Fruit fly (Drosophila melanogaster) whole organism, embryonic: ENCODE results near the gene awd.
A peak's percentile ranks its signal among the peaks of the same experiment; 100 is the strongest.

Experiments used
- Aef1 ChIP-seq: fragments of 200-800 bp; sonication (Bioruptor generic); IDR thresholded peaks from 3 replicates; pipeline ENCODE4 v1.3.6; 2022; ENCODE audit warnings: missing biosample characterization, missing genetic modification characterization
- Bgb ChIP-seq: fragments of 200-800 bp; sonication (Bioruptor generic); IDR thresholded peaks from 2 replicates; pipeline ENCODE4 v1.3.6; 2022; ENCODE audit warnings: missing biosample characterization, missing genetic modification characterization; ENCODE audit not compliant: partially characterized antibody
- CG10147 ChIP-seq: fragments of 200-800 bp; sonication (Bioruptor generic); optimal IDR thresholded peaks from 2 replicates; lab custom pipeline; 2019; ENCODE audit warnings: missing biosample characterization, mild to moderate bottlenecking, missing genetic modification characterization, moderate library complexity
- CG10959 ChIP-seq: fragments of 200-800 bp; sonication (Bioruptor generic); IDR thresholded peaks from 2 replicates; pipeline ENCODE4 v1.3.6; 2022; ENCODE audit warnings: missing biosample characterization, missing genetic modification characterization
- CG10979 ChIP-seq: fragments of 200-800 bp; sonication (Bioruptor generic); optimal IDR thresholded peaks from 2 replicates; lab custom pipeline; 2018; ENCODE audit warnings: missing biosample characterization, mild to moderate bottlenecking, missing genetic modification characterization, moderate library complexity
- CG11456 ChIP-seq: fragments of 200-800 bp; sonication (Bioruptor generic); IDR thresholded peaks from 3 replicates; pipeline ENCODE4 v1.3.6; 2022; ENCODE audit warnings: missing biosample characterization, missing genetic modification characterization
- CG12391 ChIP-seq: fragments of 200-800 bp; sonication (Bioruptor generic); optimal IDR thresholded peaks from 3 replicates; lab custom pipeline; 2018; ENCODE audit warnings: missing biosample characterization, mild to moderate bottlenecking, missing genetic modification characterization, moderate library complexity
- CG12659 ChIP-seq: fragments of 200-800 bp; sonication (Bioruptor generic); optimal IDR thresholded peaks from 3 replicates; lab custom pipeline; 2017; ENCODE audit warnings: mild to moderate bottlenecking, missing biosample characterization, missing genetic modification reagents, missing genetic modification characterization
- CG15601 ChIP-seq: fragments of 200-800 bp; sonication (Bioruptor generic); optimal IDR thresholded peaks from 3 replicates; lab custom pipeline; 2019; ENCODE audit warnings: missing biosample characterization, mild to moderate bottlenecking, missing genetic modification characterization, moderate library complexity
- CG1602 ChIP-seq: fragments of 200-800 bp; sonication (Bioruptor generic); optimal IDR thresholded peaks from 3 replicates; lab custom pipeline; 2016; ENCODE audit warnings: missing biosample characterization, missing genetic modification characterization
- CG16779 ChIP-seq: fragments of 200-800 bp; sonication (Bioruptor generic); IDR thresholded peaks from 2 replicates; pipeline ENCODE4 v1.3.6; 2022; ENCODE audit warnings: missing biosample characterization, missing genetic modification characterization
- CG18011 ChIP-seq: fragments of 200-800 bp; sonication (Bioruptor generic); optimal IDR thresholded peaks from 2 replicates; lab custom pipeline; 2017; ENCODE audit warnings: missing biosample characterization, missing genetic modification characterization, mild to moderate bottlenecking, moderate library complexity, missing genotype
- CG2712 ChIP-seq: fragments of 200-800 bp; optimal IDR thresholded peaks from 3 replicates; lab custom pipeline; 2019; ENCODE audit warnings: missing biosample characterization, mild to moderate bottlenecking, missing genetic modification characterization, moderate library complexity
- CG31388 ChIP-seq: fragments of 200-800 bp; sonication (Bioruptor generic); optimal IDR thresholded peaks from 2 replicates; lab custom pipeline; 2016; ENCODE audit warnings: missing biosample characterization, missing genetic modification characterization
- CG6791 ChIP-seq: fragments of 200-800 bp; sonication (Bioruptor generic); IDR thresholded peaks from 3 replicates; pipeline ENCODE4 v1.3.6; 2022; ENCODE audit warnings: missing biosample characterization, missing genetic modification characterization; ENCODE audit not compliant: partially characterized antibody
- CG7357 ChIP-seq: fragments of 200-800 bp; sonication (Bioruptor generic); IDR thresholded peaks from 3 replicates; pipeline ENCODE4 v1.3.6; 2022; ENCODE audit warnings: missing biosample characterization, missing genetic modification characterization
- CG7556 ChIP-seq: fragments of 200-800 bp; sonication (Bioruptor generic); optimal IDR thresholded peaks from 2 replicates; lab custom pipeline; 2017; ENCODE audit warnings: missing biosample characterization, mild to moderate bottlenecking, missing genetic modification characterization
- CG7839 ChIP-seq: fragments of 200-800 bp; sonication (Bioruptor generic); optimal IDR thresholded peaks from 3 replicates; lab custom pipeline; 2018; ENCODE audit warnings: missing biosample characterization, mild to moderate bottlenecking, missing genetic modification characterization, moderate library complexity
- CG9932 ChIP-seq: fragments of 200-800 bp; sonication (Bioruptor generic); IDR thresholded peaks from 2 replicates; pipeline ENCODE4 v1.3.6; 2022; ENCODE audit warnings: missing biosample characterization, missing genetic modification characterization
- Chrac-16 ChIP-seq: fragments of 200-800 bp; sonication (Bioruptor generic); optimal IDR thresholded peaks from 3 replicates; lab custom pipeline; 2016; ENCODE audit warnings: missing biosample characterization, missing genetic modification characterization
- D19B ChIP-seq: fragments of 200-800 bp; sonication (Bioruptor generic); optimal IDR thresholded peaks from 2 replicates; lab custom pipeline; 2017; ENCODE audit warnings: missing biosample characterization, mild to moderate bottlenecking, missing genetic modification characterization
- Dad ChIP-seq: fragments of 200-800 bp; sonication (Bioruptor generic); optimal IDR thresholded peaks from 3 replicates; lab custom pipeline; 2016; ENCODE audit warnings: missing biosample characterization, missing genetic modification characterization
- Dek ChIP-seq: fragments of 200-800 bp; sonication (Bioruptor generic); optimal IDR thresholded peaks from 3 replicates; lab custom pipeline; 2019; ENCODE audit warnings: missing biosample characterization, mild to moderate bottlenecking, missing genetic modification characterization, moderate library complexity
- Doc3 ChIP-seq: fragments of 200-800 bp; sonication (Bioruptor generic); IDR thresholded peaks from 3 replicates; pipeline ENCODE4 v1.3.6; 2022; ENCODE audit warnings: missing biosample characterization, missing genetic modification characterization; ENCODE audit not compliant: partially characterized antibody
- GATAe ChIP-seq: fragments of 200-800 bp; sonication (Bioruptor generic); conservative IDR thresholded peaks from 2 replicates; pipeline ENCODE4 v1.3.6; 2022; ENCODE audit warnings: missing biosample characterization, missing genetic modification characterization
- H2.0 ChIP-seq: fragments of 200-800 bp; sonication (Bioruptor generic); IDR thresholded peaks from 2 replicates; pipeline ENCODE4 v1.3.6; 2022; ENCODE audit warnings: missing biosample characterization, missing genetic modification characterization
- HLH3B ChIP-seq: fragments of 200-800 bp; sonication (Bioruptor generic); IDR thresholded peaks from 2 replicates; pipeline ENCODE4 v1.3.6; 2022; ENCODE audit warnings: missing biosample characterization, missing genetic modification characterization
- HLH54F ChIP-seq: fragments of 200-800 bp; sonication (Bioruptor generic); optimal IDR thresholded peaks from 3 replicates; lab custom pipeline; 2016; ENCODE audit warnings: missing biosample characterization, missing genetic modification characterization
- HLHmδ ChIP-seq: fragments of 200-800 bp; sonication (Bioruptor generic); optimal IDR thresholded peaks from 2 replicates; lab custom pipeline; 2018; ENCODE audit warnings: missing biosample characterization, mild to moderate bottlenecking, missing genetic modification characterization, moderate library complexity
- Hand ChIP-seq: fragments of 200-800 bp; sonication (Bioruptor generic); optimal IDR thresholded peaks from 2 replicates; lab custom pipeline; 2017; ENCODE audit warnings: mild to moderate bottlenecking, missing biosample characterization, missing genetic modification reagents, missing genetic modification characterization
- Kr ChIP-seq: fragments of 200-800 bp; sonication (Bioruptor generic); optimal IDR thresholded peaks from 2 replicates; lab custom pipeline; 2017; ENCODE audit warnings: missing biosample characterization, mild to moderate bottlenecking, missing genetic modification characterization
- MBD-R2 ChIP-seq: fragments of 200-800 bp; sonication (Bioruptor generic); IDR thresholded peaks from 2 replicates; pipeline ENCODE4 v1.3.6; 2022; ENCODE audit warnings: missing biosample characterization, missing genetic modification characterization
- NK7.1 ChIP-seq: fragments of 200-800 bp; sonication (Bioruptor generic); optimal IDR thresholded peaks from 3 replicates; lab custom pipeline; 2016; ENCODE audit warnings: missing biosample characterization, missing genetic modification characterization
- Sox100B ChIP-seq: fragments of 200-800 bp; sonication (Bioruptor generic); optimal IDR thresholded peaks from 3 replicates; lab custom pipeline; 2018; ENCODE audit warnings: missing biosample characterization, mild to moderate bottlenecking, missing genetic modification characterization
- Spps ChIP-seq: fragments of 200-800 bp; sonication (Bioruptor generic); optimal IDR thresholded peaks from 2 replicates; lab custom pipeline; 2018; ENCODE audit warnings: missing biosample characterization, mild to moderate bottlenecking, missing genetic modification characterization
- Ssrp ChIP-seq: fragments of 200-800 bp; sonication (Bioruptor generic); optimal IDR thresholded peaks from 2 replicates; lab custom pipeline; 2018; ENCODE audit warnings: missing biosample characterization, mild to moderate bottlenecking, missing genetic modification characterization, moderate library complexity
- ato ChIP-seq: fragments of 200-800 bp; sonication (Bioruptor generic); IDR thresholded peaks from 2 replicates; pipeline ENCODE4 v1.3.6; 2022; ENCODE audit warnings: missing biosample characterization, missing genetic modification characterization; ENCODE audit not compliant: partially characterized antibody
- dmrt99B ChIP-seq: fragments of 200-800 bp; sonication (Bioruptor generic); optimal IDR thresholded peaks from 2 replicates; lab custom pipeline; 2018; ENCODE audit warnings: missing biosample characterization, mild to moderate bottlenecking, missing genetic modification characterization, moderate library complexity
- dysf ChIP-seq: fragments of 200-800 bp; sonication (Bioruptor generic); IDR thresholded peaks from 3 replicates; pipeline ENCODE4 v1.3.6; 2022; ENCODE audit warnings: missing biosample characterization, missing genetic modification characterization
- exex ChIP-seq: fragments of 200-800 bp; sonication (Bioruptor generic); optimal IDR thresholded peaks from 4 replicates; lab custom pipeline; 2018; ENCODE audit warnings: missing biosample characterization, mild to moderate bottlenecking, missing genetic modification characterization, moderate library complexity
- gcm ChIP-seq: fragments of 200-800 bp; sonication (Bioruptor generic); optimal IDR thresholded peaks from 2 replicates; lab custom pipeline; 2019; ENCODE audit warnings: missing biosample characterization, mild to moderate bottlenecking, missing genetic modification characterization, moderate library complexity
- gsb-n ChIP-seq: fragments of 200-800 bp; sonication (Bioruptor generic); optimal IDR thresholded peaks from 3 replicates; lab custom pipeline; 2018; ENCODE audit warnings: missing biosample characterization, mild to moderate bottlenecking, missing genetic modification characterization
- ken ChIP-seq: fragments of 200-800 bp; sonication (Bioruptor generic); IDR thresholded peaks from 3 replicates; pipeline ENCODE4 v1.3.6; 2022; ENCODE audit warnings: missing biosample characterization, missing genetic modification characterization
- p53 ChIP-seq: fragments of 200-800 bp; sonication (Bioruptor generic); optimal IDR thresholded peaks from 2 replicates; lab custom pipeline; 2016; ENCODE audit warnings: missing biosample characterization, missing genetic modification characterization
- pb ChIP-seq: fragments of 200-800 bp; sonication (Bioruptor generic); optimal IDR thresholded peaks from 3 replicates; lab custom pipeline; 2016; ENCODE audit warnings: missing biosample characterization, missing genetic modification characterization
- schlank ChIP-seq: fragments of 200-800 bp; sonication (Bioruptor generic); optimal IDR thresholded peaks from 2 replicates; lab custom pipeline; 2018; ENCODE audit warnings: missing biosample characterization, mild to moderate bottlenecking, missing genetic modification characterization
- sob ChIP-seq: fragments of 200-800 bp; sonication (Bioruptor generic); IDR thresholded peaks from 2 replicates; pipeline ENCODE4 v1.3.6; 2022; ENCODE audit warnings: missing biosample characterization, missing genetic modification characterization
- ssp ChIP-seq: fragments of 200-800 bp; sonication (Bioruptor generic); IDR thresholded peaks from 2 replicates; pipeline ENCODE4 v1.3.6; 2022; ENCODE audit warnings: missing biosample characterization, missing genetic modification characterization
- ttk ChIP-seq: fragments of 200-800 bp; sonication (Bioruptor generic); IDR thresholded peaks from 2 replicates; pipeline ENCODE4 v2.1.2; 2022; ENCODE audit warnings: missing biosample characterization, missing genetic modification characterization

Gene awd

DNA sequence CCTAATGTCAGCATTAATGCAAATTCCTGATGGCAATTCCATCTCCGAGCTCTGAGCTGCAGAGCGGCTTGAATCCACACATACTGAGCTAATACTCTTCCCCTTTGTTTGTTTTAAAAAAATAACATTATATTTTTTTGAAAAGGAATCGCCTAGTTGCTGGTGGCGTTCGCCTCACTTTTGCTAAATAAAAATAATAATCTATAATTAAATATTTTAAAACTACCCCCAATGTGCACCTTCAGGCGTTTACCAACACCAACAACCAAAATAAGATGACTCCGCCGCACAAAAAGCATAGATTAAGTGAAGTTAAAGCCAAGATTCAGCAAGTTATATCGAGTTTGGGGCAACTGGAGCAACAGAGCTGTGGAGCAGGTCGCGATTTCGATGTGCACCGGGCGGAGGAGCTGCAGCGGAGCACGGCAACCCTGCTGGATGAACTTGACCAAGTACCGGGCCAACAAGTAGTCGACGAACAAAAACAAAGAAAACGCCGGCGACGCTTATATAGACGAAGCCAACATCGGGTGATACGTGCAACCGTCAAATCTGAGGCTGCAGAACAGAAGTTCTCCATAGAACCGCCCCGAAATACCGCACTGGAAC is 1.7 kb downstream of the awd start, which contains the start of gene CG1896 (continued):
- TF ChIP-seq Bgb (GFP tag; lab: Robert Waterston, UW) (no peak), pb (GFP tag; lab: Kevin White, UChicago) (no peak), p53 (GFP tag; lab: Kevin White, UChicago) (no peak), sob (peak; percentile 69), H2.0 (GFP tag; lab: Robert Waterston, UW) (no peak), Aef1 (GFP tag; lab: Robert Waterston, UW) (peak; percentile 10; the same call in 1 of the 3 replicates), Doc3 (no peak), CG7556 (GFP tag; lab: Kevin White, UChicago) (peak; percentile 10), CG7357 (0 out of 3 replicates have a peak, but pooled peaks have one; percentile 30), MBD-R2 (GFP tag; lab: Robert Waterston, UW) (peak; percentile 76), CG18011 (GFP tag; lab: Kevin White, UChicago) (peak; percentile 26), CG10147 (GFP tag; lab: Kevin White, UChicago) (no peak), CG2712 (tag; lab: Kevin White, UChicago) (peak; percentile 55), ssp (GFP tag; lab: Robert Waterston, UW) (peak; percentile 24; the same call in 1 of the 2 replicates), dmrt99B (tag; lab: Kevin White, UChicago) (peak; percentile 44), Dad (GFP tag; lab: Kevin White, UChicago) (no peak), ken (GFP tag; lab: Robert Waterston, UW) (peak; percentile 67; the same call in 2 of the 3 replicates), CG1602 (peak; percentile 41), CG7839 (tag; lab: Kevin White, UChicago) (peak; percentile 44), Chrac-16 (GFP tag; lab: Kevin White, UChicago) (peak; percentile 31), Hand (no peak), ttk (GFP tag; lab: Robert Waterston, UW) (peak; percentile 78; the same call in 1 of the 2 replicates), Kr (no peak), Spps (tag; lab: Kevin White, UChicago) (peak; percentile 12), D19B (GFP tag; lab: Kevin White, UChicago) (peak; percentile 19), CG10979 (peak; percentile 21), CG12391 (tag; lab: Kevin White, UChicago) (peak; percentile 49), CG9932 (peak; percentile 48; the same call in 1 of the 2 replicates), HLH54F (GFP tag; lab: Kevin White, UChicago) (no peak), CG15601 (tag; lab: Kevin White, UChicago) (peak; percentile 32), CG12659 (peak; percentile 48), Dek (peak; percentile 6), schlank (tag; lab: Kevin White, UChicago) (no peak), GATAe (GFP tag; lab: Robert Waterston, UW) (no peak), NK7.1 (GFP tag; lab: Kevin White, UChicago) (no peak), ato (no peak), Sox100B (GFP tag; lab: Kevin White, UChicago) (no peak), CG11456 (GFP tag; lab: Robert Waterston, UW) (0 out of 3 replicates have a peak, but pooled peaks have one; percentile 41), CG6791 (GFP tag; lab: Robert Waterston, UW) (no peak), exex (tag; lab: Kevin White, UChicago) (no peak), CG31388 (GFP tag; lab: Kevin White, UChicago) (no peak), HLHmδ (GFP tag; lab: Kevin White, UChicago) (no peak), Ssrp (tag; lab: Kevin White, UChicago) (peak; percentile 23), HLH3B (GFP tag; lab: Robert Waterston, UW) (0 out of 2 replicates have a peak, but pooled peaks have one; percentile 10), dysf (GFP tag; lab: Robert Waterston, UW) (peak; percentile 54; the same call in 1 of the 3 replicates), gsb-n (tag; lab: Kevin White, UChicago) (no peak), CG16779 (GFP tag; lab: Robert Waterston, UW) (no peak), CG10959 (no peak), gcm (GFP tag; lab: Kevin White, UChicago) (peak; percentile 16)
